Fruit fly (Drosophila melanogaster): Measurements from ENCODE around the gene Plap.

- no peak for TF ChIP-seq CG8478 (optimal IDR thresholded peaks at IDR 0.05)
- TF ChIP-seq CTCF (optimal IDR thresholded peaks at IDR 0.05): no peak
Observed at dm6 chr2L:1185642-1186497, 15.7 kb upstream of the Plap start, which contains the start of gene CG5001.
